Fruit fly (Drosophila melanogaster) whole organism, embryonic: ENCODE results near the gene CG12012.
A peak's percentile ranks its signal among the peaks of the same experiment; 100 is the strongest.

Experiments
- Asciz ChIP-seq: fragments of 200-800 bp; sonication (Bioruptor generic); optimal IDR thresholded peaks from 2 replicates; lab custom pipeline; 2017; ENCODE audit warnings: missing biosample characterization, mild to moderate bottlenecking, missing genetic modification characterization, missing genetic modification reagents
- Bteb2 ChIP-seq: fragments of 200-800 bp; sonication (Bioruptor generic); optimal IDR thresholded peaks from 2 replicates; lab custom pipeline; 2016; ENCODE audit warnings: missing biosample characterization, missing genetic modification characterization
- CG10274 ChIP-seq: fragments of 200-800 bp; sonication (Bioruptor generic); optimal IDR thresholded peaks from 3 replicates; lab custom pipeline; 2017; ENCODE audit warnings: missing biosample characterization, mild to moderate bottlenecking, missing genetic modification characterization
- CG11696 ChIP-seq: fragments of 200-800 bp; sonication (Bioruptor generic); IDR thresholded peaks from 2 replicates; pipeline ENCODE4 v1.3.6; 2022; ENCODE audit warnings: missing biosample characterization, missing genetic modification characterization
- CG12071 ChIP-seq: fragments of 200-800 bp; sonication (Bioruptor generic); optimal IDR thresholded peaks from 3 replicates; lab custom pipeline; 2018; ENCODE audit warnings: missing biosample characterization, mild to moderate bottlenecking, missing genetic modification characterization
- CG14667 ChIP-seq: fragments of 200-800 bp; sonication (Bioruptor generic); IDR thresholded peaks from 2 replicates; pipeline ENCODE4 v1.3.6; 2022; ENCODE audit warnings: missing biosample characterization, missing genetic modification characterization
- CG15696 ChIP-seq: fragments of 200-800 bp; sonication (Bioruptor generic); optimal IDR thresholded peaks from 2 replicates; lab custom pipeline; 2019; ENCODE audit warnings: missing biosample characterization, mild to moderate bottlenecking, missing genetic modification characterization, moderate library complexity
- CG16813 ChIP-seq: fragments of 200-800 bp; sonication (Bioruptor generic); IDR thresholded peaks from 3 replicates; pipeline ENCODE4 v1.3.6; 2022; ENCODE audit warnings: missing biosample characterization, missing genetic modification characterization; ENCODE audit not compliant: partially characterized antibody
- CG2202 ChIP-seq: fragments of 200-800 bp; sonication (Bioruptor generic); optimal IDR thresholded peaks from 2 replicates; lab custom pipeline; 2018; ENCODE audit warnings: missing biosample characterization, mild to moderate bottlenecking, missing genetic modification characterization
- CG3281 ChIP-seq: fragments of 200-800 bp; sonication (Bioruptor generic); optimal IDR thresholded peaks from 3 replicates; lab custom pipeline; 2017; ENCODE audit warnings: missing biosample characterization, mild to moderate bottlenecking, missing genetic modification characterization
- CG6791 ChIP-seq: fragments of 200-800 bp; sonication (Bioruptor generic); IDR thresholded peaks from 3 replicates; pipeline ENCODE4 v1.3.6; 2022; ENCODE audit warnings: missing biosample characterization, missing genetic modification characterization; ENCODE audit not compliant: partially characterized antibody
- CG6813 ChIP-seq: fragments of 200-800 bp; sonication (Bioruptor generic); optimal IDR thresholded peaks from 2 replicates; lab custom pipeline; 2017; ENCODE audit warnings: missing biosample characterization, missing genetic modification characterization, mild to moderate bottlenecking, moderate library complexity, missing genetic modification reagents
- CG6854 ChIP-seq: fragments of 200-800 bp; sonication (Bioruptor generic); optimal IDR thresholded peaks from 3 replicates; lab custom pipeline; 2017; ENCODE audit warnings: missing biosample characterization, mild to moderate bottlenecking, missing genetic modification characterization
- CG8290 ChIP-seq, 3 experiments: fragments of 200-800 bp; sonication (Bioruptor generic); optimal IDR thresholded peaks; 2 replicates each; lab custom pipeline; 2016 to 2019; ENCODE audit warnings: missing biosample characterization in 3 of 3, missing genetic modification characterization in 3 of 3, mild to moderate bottlenecking in 2 of 3, moderate library complexity in 1 of 3
- Camta ChIP-seq: fragments of 200-800 bp; sonication (Bioruptor generic); optimal IDR thresholded peaks from 2 replicates; lab custom pipeline; 2016; ENCODE audit warnings: missing biosample characterization, missing genetic modification characterization
- Dll ChIP-seq: fragments of 200-800 bp; sonication (Bioruptor generic); IDR thresholded peaks from 4 replicates; pipeline ENCODE4 v1.3.6; 2022; ENCODE audit warnings: missing biosample characterization, missing genetic modification characterization; ENCODE audit not compliant: partially characterized antibody
- Dref ChIP-seq: fragments of 200-800 bp; sonication (Bioruptor generic); IDR thresholded peaks from 2 replicates; pipeline ENCODE4 v1.3.6; 2022; ENCODE audit warnings: missing biosample characterization, missing genetic modification characterization
- ERR ChIP-seq: fragments of 200-800 bp; sonication (Bioruptor generic); optimal IDR thresholded peaks from 2 replicates; lab custom pipeline; 2016; ENCODE audit warnings: missing biosample characterization, missing genetic modification characterization
- Ets65A ChIP-seq: fragments of 200-800 bp; sonication (Bioruptor generic); peaks from one replicate; lab custom pipeline; 2016; ENCODE audit warnings: missing biosample characterization, missing genetic modification characterization
- Fer3 ChIP-seq: fragments of 200-800 bp; sonication (Bioruptor generic); optimal IDR thresholded peaks from 2 replicates; lab custom pipeline; 2018; ENCODE audit warnings: missing biosample characterization, mild to moderate bottlenecking, missing genetic modification characterization, moderate library complexity
- MTF-1 ChIP-seq: fragments of 200-800 bp; sonication (Bioruptor generic); optimal IDR thresholded peaks from 2 replicates; lab custom pipeline; 2018; ENCODE audit warnings: missing biosample characterization, mild to moderate bottlenecking, missing genetic modification characterization, borderline replicate concordance
- Mrtf ChIP-seq: fragments of 200-800 bp; sonication (Bioruptor generic); IDR thresholded peaks from 3 replicates; pipeline ENCODE4 v1.3.6; 2022; ENCODE audit warnings: missing biosample characterization, missing genetic modification characterization
- Scr ChIP-seq: fragments of 200-800 bp; sonication (Bioruptor generic); IDR thresholded peaks from 2 replicates; pipeline ENCODE4 v1.3.6; 2022; ENCODE audit warnings: missing biosample characterization, missing genetic modification characterization; ENCODE audit not compliant: partially characterized antibody
- ci ChIP-seq: fragments of 200-800 bp; sonication (Bioruptor generic); IDR thresholded peaks from 3 replicates; pipeline ENCODE4 v1.3.6; 2022; ENCODE audit warnings: missing biosample characterization, missing genetic modification characterization
- dmrt11E ChIP-seq: fragments of 200-800 bp; sonication (Bioruptor generic); optimal IDR thresholded peaks from 3 replicates; lab custom pipeline; 2018; ENCODE audit warnings: missing biosample characterization, mild to moderate bottlenecking, missing genetic modification characterization, moderate library complexity
- dmrt99B ChIP-seq: fragments of 200-800 bp; sonication (Bioruptor generic); optimal IDR thresholded peaks from 2 replicates; lab custom pipeline; 2018; ENCODE audit warnings: missing biosample characterization, mild to moderate bottlenecking, missing genetic modification characterization, moderate library complexity
- exex ChIP-seq: fragments of 200-800 bp; sonication (Bioruptor generic); optimal IDR thresholded peaks from 4 replicates; lab custom pipeline; 2018; ENCODE audit warnings: missing biosample characterization, mild to moderate bottlenecking, missing genetic modification characterization, moderate library complexity
- fd96Cb ChIP-seq: fragments of 200-800 bp; sonication (Bioruptor generic); optimal IDR thresholded peaks from 2 replicates; lab custom pipeline; 2018; ENCODE audit warnings: missing biosample characterization, mild to moderate bottlenecking, missing genetic modification characterization, moderate library complexity
- grn ChIP-seq: fragments of 200-800 bp; sonication (Bioruptor generic); optimal IDR thresholded peaks from 3 replicates; lab custom pipeline; 2017; ENCODE audit warnings: missing biosample characterization, missing genetic modification characterization
- hb ChIP-seq: fragments of 200-800 bp; sonication (Bioruptor generic); IDR thresholded peaks from 3 replicates; pipeline ENCODE4 v1.3.6; 2022; ENCODE audit warnings: missing biosample characterization, missing genetic modification characterization; ENCODE audit not compliant: partially characterized antibody
- jigr1 ChIP-seq: fragments of 200-800 bp; sonication (Bioruptor generic); IDR thresholded peaks from 3 replicates; pipeline ENCODE4 v1.3.6; 2022; ENCODE audit warnings: missing biosample characterization, missing genetic modification characterization
- ken ChIP-seq: fragments of 200-800 bp; sonication (Bioruptor generic); IDR thresholded peaks from 3 replicates; pipeline ENCODE4 v1.3.6; 2022; ENCODE audit warnings: missing biosample characterization, missing genetic modification characterization
- nau ChIP-seq: fragments of 200-800 bp; sonication (Bioruptor generic); optimal IDR thresholded peaks from 3 replicates; lab custom pipeline; 2017; ENCODE audit warnings: missing biosample characterization, mild to moderate bottlenecking, missing genetic modification characterization, missing genetic modification reagents
- prd ChIP-seq, 3 experiments: fragments of >200 bp in 2 of 3; fragments of 200-800 bp in 1 of 3; sonication (Bioruptor generic) in 1 of 3; optimal IDR thresholded peaks in 2 of 3; IDR thresholded peaks in 1 of 3; 2 replicates in 2 of 3; 3 replicates in 1 of 3; pipeline versions ENCODE4 v1.3.6 to Lab custom; 2017 to 2022; ENCODE audit warnings: missing biosample characterization in 1 of 3, missing genetic modification characterization in 1 of 3
- salm ChIP-seq: fragments of 200-800 bp; sonication (Bioruptor generic); optimal IDR thresholded peaks from 2 replicates; lab custom pipeline; 2018; ENCODE audit warnings: missing biosample characterization, mild to moderate bottlenecking, missing genetic modification characterization
- sc ChIP-seq, 3 experiments: fragments of >200 bp in 2 of 3; fragments of 200-800 bp in 1 of 3; sonication (Bioruptor generic) in 1 of 3; optimal IDR thresholded peaks; 2 replicates in 2 of 3; 3 replicates in 1 of 3; lab custom pipeline; 2017; ENCODE audit warnings: mild to moderate bottlenecking in 1 of 3, missing biosample characterization in 1 of 3, missing genetic modification characterization in 1 of 3, missing genetic modification reagents in 1 of 3
- sd ChIP-seq: fragments of 200-800 bp; sonication (Bioruptor generic); optimal IDR thresholded peaks from 3 replicates; lab custom pipeline; 2018; ENCODE audit warnings: missing biosample characterization, mild to moderate bottlenecking, missing genetic modification characterization, moderate library complexity
- sens ChIP-seq: fragments of 200-800 bp; sonication (Bioruptor generic); peaks from one replicate; lab custom pipeline; 2016; ENCODE audit warnings: missing biosample characterization, missing genetic modification characterization
- shn ChIP-seq: fragments of 200-800 bp; sonication (Bioruptor generic); optimal IDR thresholded peaks from 3 replicates; lab custom pipeline; 2016; ENCODE audit warnings: missing biosample characterization, missing genetic modification characterization
- slou ChIP-seq: fragments of 200-800 bp; sonication (Bioruptor generic); optimal IDR thresholded peaks from 3 replicates; lab custom pipeline; 2016; ENCODE audit warnings: missing biosample characterization, missing genetic modification characterization
- tll ChIP-seq, 2 experiments: fragments of 200-800 bp in 1 of 2; fragments of >200 bp in 1 of 2; sonication (Bioruptor generic) in 1 of 2; optimal IDR thresholded peaks; 2 replicates each; lab custom pipeline; 2017 to 2019; ENCODE audit warnings: missing biosample characterization in 2 of 2, missing genetic modification characterization in 2 of 2, mild to moderate bottlenecking in 1 of 2, moderate library complexity in 1 of 2
- unc-4 ChIP-seq: fragments of 200-800 bp; sonication (Bioruptor generic); IDR thresholded peaks from 2 replicates; pipeline ENCODE4 v1.3.6; 2022; ENCODE audit warnings: missing biosample characterization, missing genetic modification characterization; ENCODE audit not compliant: partially characterized antibody
- zen2 ChIP-seq: fragments of 200-800 bp; sonication (Bioruptor generic); IDR thresholded peaks from 3 replicates; pipeline ENCODE4 v1.3.6; 2022; ENCODE audit warnings: missing biosample characterization, missing genetic modification characterization; ENCODE audit not compliant: partially characterized antibody

Gene CG12012

DNA sequence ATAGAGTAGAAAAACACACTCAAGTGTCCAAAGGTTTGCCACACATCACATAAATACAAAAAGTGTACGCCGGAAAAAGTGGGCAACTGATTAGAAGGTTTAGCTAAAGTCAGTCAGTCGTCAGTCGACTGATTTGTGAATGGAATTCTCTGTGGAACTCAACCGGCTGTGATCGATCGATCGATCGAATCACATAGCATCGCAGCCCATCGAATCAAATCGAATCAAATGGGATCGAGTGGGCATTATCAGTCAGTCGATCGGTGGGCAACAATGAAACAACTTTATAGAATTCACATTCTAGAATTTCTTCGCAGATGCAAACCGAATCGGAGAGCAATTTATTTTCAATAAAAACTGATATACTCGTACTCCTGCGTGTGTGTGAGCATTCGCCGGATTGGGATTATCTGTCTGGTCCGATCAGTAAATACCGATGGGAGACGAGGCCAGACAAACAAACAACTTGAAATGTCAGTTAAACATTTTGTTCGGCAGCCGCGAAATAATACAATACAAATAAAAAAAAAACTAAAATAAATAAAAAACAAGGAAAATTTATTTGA lies 39.2 kb downstream of the CG12012 start (continued):
- TF ChIP-seq MTF-1 (GFP tag; lab: Kevin White, UChicago): no peak
- TF ChIP-seq CG6854: no peak
- TF ChIP-seq hb (GFP tag; lab: Robert Waterston, UW): no peak
- TF ChIP-seq Fer3: no peak
- TF ChIP-seq Asciz (GFP tag; lab: Kevin White, UChicago): peak; percentile 37
- TF ChIP-seq CG6791 (GFP tag; lab: Robert Waterston, UW): no peak
- no peak for TF ChIP-seq CG8290 (GFP tag; optimal IDR thresholded peaks at IDR 0.05; lab: Kevin White, UChicago)
- no peak for TF ChIP-seq CG8290 (tag; optimal IDR thresholded peaks at IDR 0.05; lab: Kevin White, UChicago)
- TF ChIP-seq CG3281 (GFP tag; lab: Kevin White, UChicago): no peak
- no peak for TF ChIP-seq jigr1 (GFP tag; lab: Robert Waterston, UW)
- TF ChIP-seq fd96Cb: no peak
- TF ChIP-seq sd (tag; lab: Kevin White, UChicago): peak; percentile 28
- no peak for TF ChIP-seq dmrt11E (tag; lab: Kevin White, UChicago)
- TF ChIP-seq Scr: no peak
- peak; percentile 1 for TF ChIP-seq exex (tag; lab: Kevin White, UChicago)
- peak; percentile 36 for TF ChIP-seq CG15696 (tag; lab: Kevin White, UChicago)
- no peak for TF ChIP-seq CG2202 (tag; lab: Kevin White, UChicago)
- no peak for TF ChIP-seq Dll
- TF ChIP-seq nau: no peak
- peak in 1 of 2 experiments; percentile 27 for TF ChIP-seq tll (GFP tag; optimal IDR thresholded peaks at IDR 0.05; lab: Kevin White, UChicago)
- no peak for TF ChIP-seq shn (GFP tag; lab: Kevin White, UChicago)
- TF ChIP-seq dmrt99B (tag; lab: Kevin White, UChicago): no peak
- TF ChIP-seq sens (GFP tag; lab: Kevin White, UChicago): peak; percentile 66
- TF ChIP-seq sc (optimal IDR thresholded peaks at IDR 0.05; lab: Kevin White, UChicago): no peak
- TF ChIP-seq sc (GFP tag; optimal IDR thresholded peaks at IDR 0.05; lab: Kevin White, UChicago): no peak
- TF ChIP-seq ken: no peak
- TF ChIP-seq CG16813 (GFP tag; lab: Robert Waterston, UW): no peak
- TF ChIP-seq Ets65A (GFP tag; lab: Kevin White, UChicago): no peak
- TF ChIP-seq grn (GFP tag; lab: Kevin White, UChicago): peak; percentile 83
- TF ChIP-seq prd (optimal IDR thresholded peaks at IDR 0.05; lab: Kevin White, UChicago): no peak
- no peak for TF ChIP-seq prd (GFP tag; IDR thresholded peaks at IDR 0.05; lab: Robert Waterston, UW)
- TF ChIP-seq unc-4 (GFP tag; lab: Robert Waterston, UW): no peak
- peak; percentile 11 for TF ChIP-seq CG6813 (GFP tag; lab: Kevin White, UChicago)
- TF ChIP-seq CG14667 (GFP tag; lab: Robert Waterston, UW): no peak
- TF ChIP-seq CG11696 (GFP tag; lab: Robert Waterston, UW): no peak
- no peak for TF ChIP-seq Bteb2 (GFP tag; lab: Kevin White, UChicago)
- peak; percentile 20; the same call in 1 of the 3 replicates for TF ChIP-seq ci
- no peak for TF ChIP-seq salm (tag; lab: Kevin White, UChicago)
- TF ChIP-seq CG12071 (GFP tag; lab: Kevin White, UChicago): no peak
- no peak for TF ChIP-seq ERR
- TF ChIP-seq zen2 (GFP tag; lab: Robert Waterston, UW): no peak
- peak; percentile 69 for TF ChIP-seq CG10274 (GFP tag; lab: Kevin White, UChicago)
- TF ChIP-seq slou: no peak
- no peak for TF ChIP-seq Mrtf
- TF ChIP-seq Dref: no peak
- no peak for TF ChIP-seq Camta (GFP tag; lab: Kevin White, UChicago)
- TF ChIP-seq, all 482 proteins: peak for 17
